Fruit fly (Drosophila melanogaster) Kc167 (cell line): ENCODE measurements around the gene CG34008.

ENCODE experiments used
- Myc ChIP-seq: fragments of >200 bp; optimal IDR thresholded peaks from 2 replicates; lab custom pipeline; 2017; ENCODE audit warnings: missing external identifiers
- h ChIP-seq: fragments of >200 bp; optimal IDR thresholded peaks from 3 replicates; lab custom pipeline; 2018; ENCODE audit warnings: missing external identifiers
- ttk ChIP-seq: sonication (Bioruptor generic); optimal IDR thresholded peaks from 2 replicates; lab custom pipeline; 2017; ENCODE audit warnings: missing external identifiers

DNA sequence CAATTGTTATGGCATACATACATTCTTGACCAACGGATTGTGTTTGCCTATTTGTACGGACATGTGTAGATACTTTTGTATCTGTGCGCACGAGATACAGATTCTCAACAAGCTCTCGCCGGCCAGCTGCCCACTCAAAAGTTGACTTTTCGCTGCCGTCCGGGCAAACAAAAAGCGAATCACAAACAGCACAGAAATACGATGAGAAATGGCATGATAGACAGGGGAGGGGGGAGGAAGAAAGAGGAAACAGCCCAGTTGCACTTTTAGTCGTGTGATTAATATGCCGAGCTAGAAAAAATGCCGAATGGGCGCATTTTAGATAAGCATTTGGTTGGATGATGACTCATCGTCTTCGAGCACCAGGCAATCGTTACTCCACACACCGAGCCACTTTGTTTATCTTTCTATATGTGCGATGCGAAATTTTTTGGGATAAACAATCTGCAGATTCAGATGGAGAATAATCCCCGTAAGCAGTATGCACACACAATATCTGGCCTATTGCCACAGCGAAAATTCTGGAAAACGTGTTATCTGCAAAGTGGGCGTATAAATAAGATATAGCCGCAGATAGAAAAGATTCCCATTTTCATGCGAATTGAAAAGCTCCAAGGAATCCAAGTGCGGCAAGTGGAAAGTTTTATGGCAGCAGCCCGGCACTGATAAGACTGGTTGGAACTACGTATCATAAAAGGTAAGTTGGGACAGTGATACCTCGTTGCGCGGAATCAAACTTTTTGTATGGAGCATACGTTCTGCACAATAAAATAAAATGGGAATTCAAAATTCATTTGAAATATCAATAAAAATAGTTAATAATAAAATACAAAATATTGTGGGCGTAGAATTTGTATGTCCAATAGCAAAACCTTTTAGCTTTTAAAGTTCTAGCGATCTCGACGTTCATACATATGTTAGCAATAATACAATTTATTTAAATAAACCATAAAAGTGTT, 34.4 kb downstream of the CG34008 start:
- TF ChIP-seq Myc (lab: Kevin White, UChicago), result no peak
- TF ChIP-seq h (lab: Kevin White, UChicago), result no peak
- TF ChIP-seq ttk (lab: Kevin White, UChicago), result no peak
